Worm (Caenorhabditis elegans): Measurements from ENCODE around the gene F02A9.7.
A peak's percentile ranks its signal among the peaks of the same experiment; 100 is the strongest.

Gene F02A9.7

ce11 chrIII:9081055-9081454 lies 5.6 kb upstream of the F02A9.7 start, which contains the start of gene far-1:
Gene far-1 (minus strand): TSS chrIII:9081179.
- TF ChIP-seq unc-62 (GFP tag; optimal IDR thresholded peaks at IDR 0.05 in 1 of 2) (peak in 1 of 2 experiments; percentile 48), unc-62 (tag; optimal IDR thresholded peaks at IDR 0.05) (no peak), zip-2 (tag; optimal IDR thresholded peaks at IDR 0.05) (no peak)

ce11 chrIII:9080127-9080526 lies 4.7 kb upstream of the F02A9.7 start:
- TF ChIP-seq nhr-41 (GFP tag; IDR thresholded peaks at IDR 0.05) (no peak), nhr-237 (tag; optimal IDR thresholded peaks at IDR 0.05) (no peak), nhr-102 (tag; optimal IDR thresholded peaks at IDR 0.05) (no peak), nhr-111 (GFP tag; optimal IDR thresholded peaks at IDR 0.05) (no peak), mdt-29 (GFP tag; IDR thresholded peaks at IDR 0.05) (no peak), zfp-3 (GFP tag; conservative IDR thresholded peaks at IDR 0.05) (no peak), ceh-28 (tag; optimal IDR thresholded peaks at IDR 0.05) (no peak), aha-1 (tag) (peak; percentile 22), ces-1 (GFP tag; optimal IDR thresholded peaks at IDR 0.05) (no peak)

ce11 chrIII:9077708-9078107 lies 2.3 kb upstream of the F02A9.7 start, which contains the start of gene F02A9.1:
Gene F02A9.1 (minus strand): TSS chrIII:9077808.
- no peak for TF ChIP-seq fos-1 (tag; optimal IDR thresholded peaks at IDR 0.05)
- no peak for TF ChIP-seq skn-1 (tag; optimal IDR thresholded peaks at IDR 0.05)
- no peak for TF ChIP-seq ctbp-1 (GFP tag; IDR thresholded peaks at IDR 0.05)
- TF ChIP-seq php-3 (GFP tag; IDR thresholded peaks at IDR 0.05) = no peak

- TF ChIP-seq unc-62 (GFP tag; optimal IDR thresholded peaks at IDR 0.05 in 1 of 2) (peak in 1 of 2 experiments; percentile 93), unc-62 (tag; optimal IDR thresholded peaks at IDR 0.05) (no peak), ztf-11 (tag; optimal IDR thresholded peaks at IDR 0.05) (no peak)
Observed at ce11 chrIII:9072704-9073103, 2.7 kb downstream of the F02A9.7 start.

- TF ChIP-seq ctbp-1 (GFP tag; IDR thresholded peaks at IDR 0.05) = no peak
- no peak for TF ChIP-seq lin-15B (tag; optimal IDR thresholded peaks at IDR 0.05)
- no peak for TF ChIP-seq skn-1 (tag; optimal IDR thresholded peaks at IDR 0.05)
- TF ChIP-seq nhr-10 (tag; optimal IDR thresholded peaks at IDR 0.05) = no peak
- no peak for TF ChIP-seq unc-62 (GFP tag; optimal IDR thresholded peaks at IDR 0.05 in 1 of 2)
- TF ChIP-seq unc-62 (tag; optimal IDR thresholded peaks at IDR 0.05) = no peak
- no peak for TF ChIP-seq hlh-11 (tag; optimal IDR thresholded peaks at IDR 0.05)
- TF ChIP-seq mep-1 (tag; optimal IDR thresholded peaks at IDR 0.05) = no peak
- TF ChIP-seq ztf-11 (tag; optimal IDR thresholded peaks at IDR 0.05) = no peak
- no peak for TF ChIP-seq F37D6.2 (tag; optimal IDR thresholded peaks at IDR 0.05)
- TF ChIP-seq F44E2.7 (GFP tag; IDR thresholded peaks at IDR 0.05) = no peak
Observed at ce11 chrIII:9071372-9071771, 4.1 kb downstream of the F02A9.7 start, which contains the start of gene lin-12. Gene lin-12 (minus strand): TSS chrIII:9071472.

ce11 chrIII:9069712-9070111 lies 5.7 kb downstream of the F02A9.7 start:
- TF ChIP-seq pqm-1 (tag; optimal IDR thresholded peaks at IDR 0.05) (peak; percentile 59), lin-29 (GFP tag; IDR thresholded peaks at IDR 0.05) (no peak), aha-1 (tag) (peak; percentile 71), zip-11 (GFP tag; IDR thresholded peaks at IDR 0.05) (no peak), Y105C5A.15 (GFP tag; IDR thresholded peaks at IDR 0.05) (no peak), lin-38 (GFP tag; IDR thresholded peaks at IDR 0.05) (no peak), nhr-77 (tag; optimal IDR thresholded peaks at IDR 0.05) (no peak), lir-3 (tag; optimal IDR thresholded peaks at IDR 0.05) (no peak), nhr-48 (tag; optimal IDR thresholded peaks at IDR 0.05) (no peak), T20F7.1 (GFP tag; optimal IDR thresholded peaks at IDR 0.05) (no peak), skn-1 (tag; optimal IDR thresholded peaks at IDR 0.05) (no peak), dmd-9 (GFP tag; IDR thresholded peaks at IDR 0.05) (no peak), arid-1 (GFP tag; conservative IDR thresholded peaks at IDR 0.05) (no peak), pha-4 (GFP tag; IDR thresholded peaks at IDR 0.05) (no peak), pha-4 (tag; optimal IDR thresholded peaks at IDR 0.05) (no peak), lin-39 (tag; optimal IDR thresholded peaks at IDR 0.05) (no peak), F44E2.7 (GFP tag; IDR thresholded peaks at IDR 0.05) (no peak), dve-1 (tag; optimal IDR thresholded peaks at IDR 0.05; ENCODE audit: insufficient read depth) (peak; percentile 1), hlh-30 (tag; optimal IDR thresholded peaks at IDR 0.05; ENCODE audit: insufficient read depth) (no peak), attf-4 (tag; optimal IDR thresholded peaks at IDR 0.05) (no peak), madf-5 (GFP tag; IDR thresholded peaks at IDR 0.05) (no peak), ZK337.2 (GFP tag; IDR thresholded peaks at IDR 0.05) (no peak), lin-15B (tag; optimal IDR thresholded peaks at IDR 0.05) (no peak), F26F4.8 (GFP tag; conservative IDR thresholded peaks at IDR 0.05) (no peak), mep-1 (tag; optimal IDR thresholded peaks at IDR 0.05) (no peak)
